Fruit fly (Drosophila melanogaster): ENCODE results near the gene Rrp40.
A peak's percentile ranks its signal among the peaks of the same experiment; 100 is the strongest.

Gene Rrp40

DNA sequence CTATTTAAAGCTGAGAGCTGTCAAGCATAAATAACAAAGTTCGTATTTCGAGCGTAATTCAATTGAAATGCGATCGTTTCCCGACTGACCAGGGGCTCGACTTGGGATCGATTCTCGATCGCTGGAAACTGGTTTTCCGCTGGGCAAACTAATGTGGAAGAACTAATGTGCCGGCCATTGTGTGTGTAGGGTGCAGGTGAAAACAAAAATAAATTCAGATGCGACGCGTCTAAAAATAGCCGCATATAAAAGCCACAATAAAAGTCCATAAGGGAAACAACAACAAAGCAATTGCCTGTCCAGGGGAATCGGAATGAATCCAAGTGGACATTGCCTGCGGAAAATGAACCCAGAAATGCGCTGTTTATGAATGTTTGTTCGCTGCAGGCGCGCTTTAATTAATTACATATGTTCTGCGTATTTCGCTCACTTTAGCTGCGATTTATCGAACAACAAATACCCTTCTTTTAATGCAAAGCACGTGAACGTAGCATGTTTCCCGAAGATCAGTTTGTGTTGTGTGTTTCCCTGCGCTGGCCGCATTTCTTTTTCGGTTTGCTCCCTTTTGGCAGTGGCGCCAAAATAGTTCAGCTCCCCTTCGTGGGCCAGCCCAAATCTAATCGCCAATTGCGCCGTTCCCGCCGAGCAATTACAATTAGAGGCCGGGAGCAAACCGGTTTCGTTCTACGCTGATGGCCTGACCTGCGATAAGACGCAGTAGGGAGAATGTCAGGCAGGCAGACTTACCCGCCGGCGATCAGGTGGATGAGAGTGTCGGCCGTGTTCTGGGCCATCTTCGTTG, 5.2 kb upstream of the Rrp40 start (continued):
- 0 out of 2 replicates have a peak, but pooled peaks have one; percentile 20 for TF ChIP-seq CG14441 (GFP tag; IDR thresholded peaks at IDR 0.05)
- no peak for TF ChIP-seq CG7786 (GFP tag; optimal IDR thresholded peaks at IDR 0.05)
- TF ChIP-seq usp (GFP tag; optimal IDR thresholded peaks at IDR 0.05), result no peak
- TF ChIP-seq CG12744 (GFP tag; optimal IDR thresholded peaks at IDR 0.05), result no peak
- no peak for TF ChIP-seq CG3726 (GFP tag; IDR thresholded peaks at IDR 0.05)
- peak; percentile 90 for TF ChIP-seq CG12769 (tag; optimal IDR thresholded peaks at IDR 0.05)
- no peak for TF ChIP-seq lbe (GFP tag; optimal IDR thresholded peaks at IDR 0.05)
- TF ChIP-seq CG30431 (GFP tag; optimal IDR thresholded peaks at IDR 0.05), result no peak
- no peak for TF ChIP-seq Spps (tag; optimal IDR thresholded peaks at IDR 0.05)
- peak; percentile 23 for TF ChIP-seq CG4328 (GFP tag; optimal IDR thresholded peaks at IDR 0.05)
- TF ChIP-seq Awh (GFP tag; IDR thresholded peaks at IDR 0.05), result 0 out of 2 replicates have a peak, but pooled peaks have one; percentile 5
- peak; percentile 30 for TF ChIP-seq CG9932 (GFP tag; IDR thresholded peaks at IDR 0.05)
- peak; percentile 46 for TF ChIP-seq CG18599 (GFP tag; optimal IDR thresholded peaks at IDR 0.05)
- TF ChIP-seq tin (GFP tag; optimal IDR thresholded peaks at IDR 0.05), result no peak
- no peak for TF ChIP-seq CG32772 (GFP tag; IDR thresholded peaks at IDR 0.05)
- no peak for TF ChIP-seq CG7271 (tag; optimal IDR thresholded peaks at IDR 0.05)
- TF ChIP-seq zfh1 (GFP tag; IDR thresholded peaks at IDR 0.05), result 0 out of 3 replicates have a peak, but pooled peaks have one; percentile 32
- no peak for TF ChIP-seq CG6683 (GFP tag; optimal IDR thresholded peaks at IDR 0.05)
- TF ChIP-seq lov (optimal IDR thresholded peaks at IDR 0.05), result no peak
- TF ChIP-seq lov (GFP tag; IDR thresholded peaks at IDR 0.05), result 0 out of 3 replicates have a peak, but pooled peaks have one; percentile 12
- peak; percentile 49 for TF ChIP-seq CG2678 (tag; optimal IDR thresholded peaks at IDR 0.05)
- TF ChIP-seq trh (GFP tag; optimal IDR thresholded peaks at IDR 0.05), result no peak
- peak; percentile 8 for TF ChIP-seq CG12104 (GFP tag; optimal IDR thresholded peaks at IDR 0.05)
- no peak for TF ChIP-seq CG8765 (GFP tag; IDR thresholded peaks at IDR 0.05)
- TF ChIP-seq CG13624 (GFP tag; optimal IDR thresholded peaks at IDR 0.05), result peak; percentile 55
- TF ChIP-seq slbo (GFP tag; IDR thresholded peaks at IDR 0.05), result peak; percentile 34; the same call in 1 of the 2 replicates
- TF ChIP-seq salm (tag; optimal IDR thresholded peaks at IDR 0.05), result no peak
- peak; percentile 13 for TF ChIP-seq Xbp1 (GFP tag; optimal IDR thresholded peaks at IDR 0.05)
- TF ChIP-seq Asciz (GFP tag; optimal IDR thresholded peaks at IDR 0.05), result peak; percentile 14
- TF ChIP-seq grn (GFP tag; optimal IDR thresholded peaks at IDR 0.05), result peak; percentile 43
- peak; percentile 24 for TF ChIP-seq CG18262 (tag; optimal IDR thresholded peaks at IDR 0.05)
- no peak for TF ChIP-seq Ssrp (tag; optimal IDR thresholded peaks at IDR 0.05)
- no peak for TF ChIP-seq Chrac-16 (GFP tag; optimal IDR thresholded peaks at IDR 0.05)
- peak; percentile 23 for TF ChIP-seq kah (GFP tag; optimal IDR thresholded peaks at IDR 0.05)
- no peak for TF ChIP-seq tio (GFP tag; optimal IDR thresholded peaks at IDR 0.05)
- peak; percentile 10 for TF ChIP-seq CG17802 (tag; optimal IDR thresholded peaks at IDR 0.05)
- TF ChIP-seq CG4820 (GFP tag; optimal IDR thresholded peaks at IDR 0.05), result no peak
- peak; percentile 99 for TF ChIP-seq CG10274 (GFP tag; optimal IDR thresholded peaks at IDR 0.05)
- TF ChIP-seq her (GFP tag; optimal IDR thresholded peaks at IDR 0.05), result no peak
- no peak for TF ChIP-seq fd3F (GFP tag; optimal IDR thresholded peaks at IDR 0.05)
- TF ChIP-seq sug (tag; optimal IDR thresholded peaks at IDR 0.05), result peak; percentile 78
- no peak for TF ChIP-seq vnd (GFP tag; IDR thresholded peaks at IDR 0.05; ENCODE audit: partially characterized antibody)
- TF ChIP-seq nom (GFP tag; optimal IDR thresholded peaks at IDR 0.05), result peak; percentile 36
- no peak for TF ChIP-seq Dp (GFP tag; optimal IDR thresholded peaks at IDR 0.05)
- no peak for TF ChIP-seq CG16813 (GFP tag; IDR thresholded peaks at IDR 0.05; ENCODE audit: partially characterized antibody)
- TF ChIP-seq gsb-n (tag; optimal IDR thresholded peaks at IDR 0.05), result peak; percentile 2
- no peak for TF ChIP-seq inv (GFP tag; IDR thresholded peaks at IDR 0.05; ENCODE audit: partially characterized antibody)
- TF ChIP-seq corto (GFP tag; optimal IDR thresholded peaks at IDR 0.05), result no peak
- TF ChIP-seq CG15601 (tag; optimal IDR thresholded peaks at IDR 0.05), result peak; percentile 65

Measured in whole organism, embryonic.